Fruit fly (Drosophila melanogaster): ENCODE measurements around the gene csw.

csw gene

DNA sequence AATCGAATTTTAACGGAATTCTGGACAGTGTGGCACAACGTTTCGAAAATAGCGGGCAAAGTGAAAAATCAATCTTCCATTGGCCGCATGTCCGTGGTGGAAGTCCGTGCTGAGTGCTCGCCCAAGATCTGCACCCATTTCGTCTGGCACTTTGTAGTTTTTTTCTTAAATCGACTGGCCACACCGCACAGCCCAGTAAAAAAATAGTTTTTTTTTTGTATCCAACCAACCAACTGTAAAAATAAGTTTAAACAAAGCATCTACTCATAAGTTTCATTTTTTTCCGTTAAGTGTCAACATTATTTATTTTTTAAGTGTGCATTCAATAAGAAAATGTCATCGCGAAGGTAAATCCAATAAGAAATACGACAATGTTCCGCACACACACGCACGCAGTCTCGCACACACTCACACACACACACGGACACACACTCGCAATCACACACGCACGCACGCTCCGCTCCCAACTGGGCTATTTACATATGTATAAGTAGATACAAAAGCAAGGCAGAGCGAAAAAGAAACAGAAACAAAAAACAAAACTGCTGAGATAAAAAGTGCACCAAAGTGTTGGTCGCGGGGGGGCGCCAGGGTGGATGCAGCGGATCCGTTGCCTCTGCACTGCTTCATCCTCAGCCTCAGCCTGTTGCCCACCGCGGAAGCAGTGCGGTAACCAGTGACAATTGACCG is at the start of gene csw (continued):
- TF ChIP-seq scrt (GFP tag; optimal IDR thresholded peaks at IDR 0.05) (no peak), bowl (GFP tag; IDR thresholded peaks at IDR 0.05) (no peak), CG4854 (GFP tag; optimal IDR thresholded peaks at IDR 0.05) (peak; percentile 7), CG17385 (GFP tag; optimal IDR thresholded peaks at IDR 0.05) (no peak), Adf1 (GFP tag; IDR thresholded peaks at IDR 0.05) (no peak), CG11093 (GFP tag; IDR thresholded peaks at IDR 0.05) (no peak), insv (GFP tag; optimal IDR thresholded peaks at IDR 0.05) (peak; percentile 39 to 95), CG31441 (GFP tag; IDR thresholded peaks at IDR 0.05) (no peak), CG13424 (tag; optimal IDR thresholded peaks at IDR 0.05) (no peak), gfzf (GFP tag; optimal IDR thresholded peaks at IDR 0.05) (peak; percentile 98), lola (GFP tag; optimal IDR thresholded peaks at IDR 0.05) (peak in 1 of 3 experiments; percentile 60), dmrt99B (tag; optimal IDR thresholded peaks at IDR 0.05) (no peak), fru (optimal IDR thresholded peaks at IDR 0.05) (no peak), CG18599 (GFP tag; optimal IDR thresholded peaks at IDR 0.05) (peak; percentile 31), vvl (GFP tag; IDR thresholded peaks at IDR 0.05) (peak; percentile 25; the same call in 1 of the 2 replicates), NfI (GFP tag; optimal IDR thresholded peaks at IDR 0.05) (peak; percentile 41), CG5245 (GFP tag; optimal IDR thresholded peaks at IDR 0.05) (no peak), Elba2 (GFP tag; optimal IDR thresholded peaks at IDR 0.05) (peak; percentile 92), CG12391 (tag; optimal IDR thresholded peaks at IDR 0.05) (peak; percentile 33), p53 (GFP tag; optimal IDR thresholded peaks at IDR 0.05) (peak; percentile 42), tap (tag; optimal IDR thresholded peaks at IDR 0.05) (no peak), aop (GFP tag; IDR thresholded peaks at IDR 0.05) (no peak), ssp (GFP tag; IDR thresholded peaks at IDR 0.05) (peak; percentile 19; the same call in 1 of the 2 replicates), unc-4 (GFP tag; IDR thresholded peaks at IDR 0.05; ENCODE audit: partially characterized antibody) (0 out of 2 replicates have a peak, but pooled peaks have one; percentile 14), lov (optimal IDR thresholded peaks at IDR 0.05) (no peak), lov (GFP tag; IDR thresholded peaks at IDR 0.05) (no peak), Ravus (GFP tag; IDR thresholded peaks at IDR 0.05) (no peak), CG2199 (GFP tag; IDR thresholded peaks at IDR 0.05) (no peak), Nf-YB (GFP tag; optimal IDR thresholded peaks at IDR 0.05) (peak; percentile 23), unpg (GFP tag; optimal IDR thresholded peaks at IDR 0.05) (no peak), CG13624 (GFP tag; optimal IDR thresholded peaks at IDR 0.05) (peak; percentile 49), Vsx1 (GFP tag; optimal IDR thresholded peaks at IDR 0.05) (no peak), Poxn (GFP tag; IDR thresholded peaks at IDR 0.05) (no peak), CG31388 (GFP tag; optimal IDR thresholded peaks at IDR 0.05) (no peak), D19A (tag; optimal IDR thresholded peaks at IDR 0.05) (no peak), da (GFP tag; optimal IDR thresholded peaks at IDR 0.05) (no peak), cwo (GFP tag; optimal IDR thresholded peaks at IDR 0.05) (no peak), Lhr (GFP tag; optimal IDR thresholded peaks at IDR 0.05) (peak; percentile 95), CG10366 (GFP tag; IDR thresholded peaks at IDR 0.05) (peak; percentile 34), CG6791 (GFP tag; IDR thresholded peaks at IDR 0.05; ENCODE audit: partially characterized antibody) (0 out of 3 replicates have a peak, but pooled peaks have one; percentile 31), gem (tag; optimal IDR thresholded peaks at IDR 0.05) (peak; percentile 32), Mrtf (GFP tag; IDR thresholded peaks at IDR 0.05) (0 out of 3 replicates have a peak, but pooled peaks have one; percentile 15), CG34422 (GFP tag; IDR thresholded peaks at IDR 0.05) (peak; percentile 52; the same call in 2 of the 3 replicates), CG10209 (GFP tag; optimal IDR thresholded peaks at IDR 0.05) (no peak), crp (GFP tag; optimal IDR thresholded peaks at IDR 0.05) (peak in 1 of 2 experiments; percentile 21), grn (GFP tag; optimal IDR thresholded peaks at IDR 0.05) (no peak), Hr51 (GFP tag; optimal IDR thresholded peaks at IDR 0.05) (peak; percentile 4 to 27), CG4404 (GFP tag; IDR thresholded peaks at IDR 0.05) (peak; percentile 32; the same call in 1 of the 2 replicates), CG7963 (GFP tag; IDR thresholded peaks at IDR 0.05; ENCODE audit: partially characterized antibody) (no peak)

Measured in whole organism, embryonic.